Fruit fly (Drosophila melanogaster): ENCODE measurements around the gene CG7857.

DNA sequence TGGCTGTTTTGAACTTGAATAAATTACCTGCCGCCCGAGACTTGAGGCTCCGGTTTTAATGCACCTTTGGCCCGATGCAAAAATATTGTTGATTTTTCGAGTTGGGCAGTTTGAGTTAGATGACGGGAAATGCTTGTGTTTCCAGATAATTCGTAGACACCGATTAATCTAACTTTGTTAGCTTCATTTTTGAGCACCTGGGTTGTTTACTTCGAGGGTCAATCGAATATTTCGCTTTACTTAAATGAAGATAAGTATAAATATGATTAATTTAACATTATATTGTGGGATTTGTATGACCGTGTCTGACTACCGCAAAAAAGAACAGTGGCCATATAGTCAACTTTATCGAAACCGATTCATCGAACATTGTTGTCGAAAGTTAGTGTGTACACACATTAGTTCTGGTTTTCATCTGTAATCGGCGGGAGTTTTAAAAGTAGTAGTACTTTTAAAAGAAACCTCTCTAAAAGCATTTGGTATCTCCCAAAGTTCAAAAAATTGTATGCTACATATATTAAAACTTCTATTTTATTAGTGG lies 19.2 kb upstream of the CG7857 start, which contains the start of gene CG7945:
- TF ChIP-seq luna (GFP tag; optimal IDR thresholded peaks at IDR 0.05), result no peak
- TF ChIP-seq Nf-YA (GFP tag; IDR thresholded peaks at IDR 0.05), result no peak
